Fruit fly (Drosophila melanogaster): Measurements from ENCODE around the gene CG31041.
A peak's percentile ranks its signal among the peaks of the same experiment; 100 is the strongest.

CG31041 gene

DNA sequence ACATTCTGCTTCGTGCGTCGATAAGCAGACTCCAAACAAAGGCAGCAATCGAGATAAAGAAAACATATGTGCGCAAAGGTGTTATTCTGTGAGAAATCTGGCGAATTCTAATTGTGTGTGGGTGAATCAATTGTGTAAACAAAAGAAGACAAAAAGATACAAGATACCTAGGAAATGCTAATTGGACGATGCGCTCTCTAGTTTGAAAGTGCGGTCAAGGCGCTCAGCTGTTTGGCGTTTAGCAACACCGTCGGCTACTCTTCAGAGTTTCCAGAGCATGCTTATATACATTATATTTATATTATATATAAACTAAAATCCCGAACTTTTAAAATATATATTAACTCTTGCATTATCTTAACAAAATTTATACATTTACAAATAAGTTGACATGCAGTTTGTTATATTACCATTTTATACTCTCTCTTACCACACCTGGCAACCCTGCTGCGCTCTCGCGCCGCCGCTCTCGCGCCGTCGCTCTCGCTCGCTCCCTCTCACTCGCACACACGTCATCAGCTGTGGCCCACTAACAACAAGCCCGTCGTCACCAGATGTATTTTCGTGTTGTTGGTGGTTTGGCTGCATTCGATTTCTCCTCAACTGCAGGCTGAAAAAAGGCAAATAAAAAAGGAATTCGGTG is 27.9 kb upstream of the CG31041 start, which contains the start of gene CG1907 (continued):
- TF ChIP-seq fd85E (GFP tag; optimal IDR thresholded peaks at IDR 0.05) (peak; percentile 89), Ets96B (tag; optimal IDR thresholded peaks at IDR 0.05) (peak; percentile 98), salr (GFP tag; optimal IDR thresholded peaks at IDR 0.05) (peak; percentile 84 to 96), CG32006 (GFP tag; optimal IDR thresholded peaks at IDR 0.05) (peak; percentile 97), CG8119 (GFP tag; IDR thresholded peaks at IDR 0.05) (peak; percentile 98), CG6808 (GFP tag; optimal IDR thresholded peaks at IDR 0.05) (peak; percentile 95), CG11294 (GFP tag; IDR thresholded peaks at IDR 0.05) (peak; percentile 96), CG6792 (GFP tag; optimal IDR thresholded peaks at IDR 0.05) (peak; percentile 97), CG3919 (GFP tag; optimal IDR thresholded peaks at IDR 0.05) (peak; percentile 98), Sox15 (GFP tag; optimal IDR thresholded peaks at IDR 0.05) (peak; percentile 93), CG31627 (GFP tag; optimal IDR thresholded peaks at IDR 0.05) (peak; percentile 91), CG34406 (GFP tag; optimal IDR thresholded peaks at IDR 0.05) (peak; percentile 98), Sox14 (GFP tag; optimal IDR thresholded peaks at IDR 0.05) (peak; percentile 93), achi (GFP tag; optimal IDR thresholded peaks at IDR 0.05) (peak; percentile 98), vri (GFP tag; optimal IDR thresholded peaks at IDR 0.05) (peak; percentile 86), CG11902 (GFP tag; optimal IDR thresholded peaks at IDR 0.05) (peak; percentile 95), Met (GFP tag; optimal IDR thresholded peaks at IDR 0.05) (peak; percentile 93), CG3032 (tag; optimal IDR thresholded peaks at IDR 0.05) (peak; percentile 98), topi (GFP tag; optimal IDR thresholded peaks at IDR 0.05) (peak; percentile 95)

DNA sequence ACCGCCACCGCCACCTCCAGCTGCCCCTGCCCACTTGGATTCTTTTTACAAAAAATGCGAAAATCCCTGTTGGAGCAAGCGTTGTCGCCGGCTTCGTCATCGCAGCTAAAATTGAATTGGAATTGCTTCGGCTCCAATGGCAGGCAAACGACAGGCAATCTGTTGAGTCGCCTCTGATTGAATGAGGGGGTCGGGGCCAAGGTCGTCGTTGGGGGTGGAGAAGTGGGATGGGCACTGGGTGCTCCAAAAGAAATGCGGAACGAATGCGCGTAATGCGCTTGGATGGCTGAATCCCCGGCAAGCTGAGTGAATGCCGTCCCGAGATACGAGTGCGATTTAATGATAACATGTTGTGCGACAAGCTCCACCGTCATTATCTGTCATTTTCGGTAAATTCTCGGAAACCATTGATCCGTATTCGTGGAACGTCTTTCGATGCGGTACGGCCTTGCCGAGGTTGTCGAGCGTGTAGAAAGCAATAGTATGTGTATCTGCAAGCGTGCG is 27.1 kb upstream of the CG31041 start:
- TF ChIP-seq svp (GFP tag) (peak; percentile 96), lz (GFP tag; optimal IDR thresholded peaks at IDR 0.05) (no peak)

DNA sequence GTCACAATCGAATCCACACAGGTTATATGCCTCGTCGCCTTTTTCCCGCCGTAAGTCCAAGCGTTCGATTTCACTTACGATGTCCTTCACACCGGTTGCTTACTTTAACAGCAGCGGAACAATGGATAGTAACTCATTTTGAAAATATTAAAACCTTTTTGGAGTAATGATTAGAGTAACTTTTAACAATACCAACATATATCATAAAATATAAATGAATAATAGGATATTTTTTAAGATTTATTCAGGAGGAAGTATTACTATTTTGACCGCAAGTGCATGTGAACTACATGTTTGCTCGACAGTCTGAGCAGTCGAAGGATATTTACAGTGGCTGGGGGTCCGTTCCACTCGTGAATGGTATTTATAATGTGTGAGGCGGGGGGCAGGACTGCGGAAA is 26.5 kb upstream of the CG31041 start:
- TF ChIP-seq CG11294 (GFP tag; IDR thresholded peaks at IDR 0.05) (peak; percentile 37; the same call in 1 of the 2 replicates), CG6792 (GFP tag; optimal IDR thresholded peaks at IDR 0.05) (peak; percentile 51), Eip75B (GFP tag; optimal IDR thresholded peaks at IDR 0.05) (peak; percentile 37), CG10669 (GFP tag; optimal IDR thresholded peaks at IDR 0.05) (peak; percentile 31), fd85E (GFP tag; optimal IDR thresholded peaks at IDR 0.05) (no peak), achi (GFP tag; optimal IDR thresholded peaks at IDR 0.05) (peak; percentile 22), CG31627 (GFP tag; optimal IDR thresholded peaks at IDR 0.05) (peak; percentile 20), CG1621 (tag; optimal IDR thresholded peaks at IDR 0.05) (peak; percentile 32), Met (GFP tag; optimal IDR thresholded peaks at IDR 0.05) (peak; percentile 49), dsx (GFP tag; optimal IDR thresholded peaks at IDR 0.05; ENCODE audit: poor library complexity, severe bottlenecking) (peak; percentile 22), CG6854 (GFP tag; optimal IDR thresholded peaks at IDR 0.05) (no peak), fkh (GFP tag; optimal IDR thresholded peaks at IDR 0.05) (no peak), Ets96B (tag; optimal IDR thresholded peaks at IDR 0.05) (peak; percentile 61), Sox102F (GFP tag; optimal IDR thresholded peaks at IDR 0.05) (peak; percentile 8), CG11762 (GFP tag; optimal IDR thresholded peaks at IDR 0.05; ENCODE audit: insufficient read depth) (no peak), Hr38 (GFP tag; optimal IDR thresholded peaks at IDR 0.05) (no peak), CG6163 (GFP tag; IDR thresholded peaks at IDR 0.05) (peak; percentile 76), fd59A (GFP tag; optimal IDR thresholded peaks at IDR 0.05) (peak; percentile 27), acj6 (GFP tag; optimal IDR thresholded peaks at IDR 0.05) (peak; percentile 48), Hr39 (GFP tag; optimal IDR thresholded peaks at IDR 0.05) (peak; percentile 34), salr (GFP tag; optimal IDR thresholded peaks at IDR 0.05) (no peak), CG3032 (tag; optimal IDR thresholded peaks at IDR 0.05) (peak; percentile 52), CG10631 (GFP tag; optimal IDR thresholded peaks at IDR 0.05) (peak; percentile 63), topi (GFP tag; optimal IDR thresholded peaks at IDR 0.05) (peak; percentile 23), CG6808 (GFP tag; optimal IDR thresholded peaks at IDR 0.05) (no peak), ss (GFP tag; optimal IDR thresholded peaks at IDR 0.05) (no peak), Eip78C (GFP tag) (peak; percentile 86), vri (GFP tag; optimal IDR thresholded peaks at IDR 0.05) (no peak), lz (GFP tag; optimal IDR thresholded peaks at IDR 0.05) (peak; percentile 33), CG9139 (GFP tag; optimal IDR thresholded peaks at IDR 0.05) (no peak), OdsH (GFP tag; optimal IDR thresholded peaks at IDR 0.05) (peak; percentile 57), pdm3 (GFP tag; optimal IDR thresholded peaks at IDR 0.05) (peak; percentile 53), Blimp-1 (GFP tag; optimal IDR thresholded peaks at IDR 0.05) (no peak), Lpt (GFP tag; optimal IDR thresholded peaks at IDR 0.05) (no peak), eg (GFP tag; IDR thresholded peaks at IDR 0.05) (peak; percentile 69), CG32006 (GFP tag; optimal IDR thresholded peaks at IDR 0.05) (peak; percentile 38), CG34406 (GFP tag; optimal IDR thresholded peaks at IDR 0.05) (peak; percentile 28), Hr4 (GFP tag; optimal IDR thresholded peaks at IDR 0.05) (peak; percentile 21)

Measured in whole organism, prepupa.